Worm (Caenorhabditis elegans): ENCODE results near the gene fbxa-102.

The fbxa-102 gene

DNA sequence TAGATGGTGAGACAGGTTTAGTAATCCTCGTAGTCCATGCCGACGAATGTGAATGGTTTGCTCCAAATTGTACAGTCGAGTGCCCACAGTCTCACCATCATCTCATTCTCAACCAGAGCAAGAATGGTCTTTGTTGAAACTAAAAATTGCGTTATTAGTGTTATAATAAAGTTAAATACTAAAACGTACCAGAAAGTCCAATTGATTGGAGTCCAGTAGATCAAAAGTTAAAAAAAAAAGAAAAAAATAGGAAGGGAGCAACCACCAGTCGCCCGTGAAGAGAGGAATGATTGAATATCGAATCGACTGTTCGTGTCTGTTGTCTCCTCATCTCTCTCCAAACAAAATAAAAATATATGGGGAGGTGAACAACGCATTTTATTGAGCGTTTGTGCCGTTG is 36.9 kb upstream of the fbxa-102 start, which contains the start of gene C18D4.12:
Gene C18D4.12 (minus strand): TSS at position 101 of the 400 bp plus-strand sequence.
- TF ChIP-seq madf-8 (GFP tag; conservative IDR thresholded peaks at IDR 0.05) (no peak), rec-8 (tag; optimal IDR thresholded peaks at IDR 0.05) (no peak), zim-3 (tag; optimal IDR thresholded peaks at IDR 0.05) (no peak), sea-2 (GFP tag; IDR thresholded peaks at IDR 0.05) (no peak), attf-6 (GFP tag; IDR thresholded peaks at IDR 0.05) (no peak), hsf-1 (GFP tag; IDR thresholded peaks at IDR 0.05) (no peak), B0019.2 (GFP tag; conservative IDR thresholded peaks at IDR 0.05) (no peak), hmg-20 (GFP tag; IDR thresholded peaks at IDR 0.05) (no peak), ceh-58 (GFP tag; IDR thresholded peaks at IDR 0.05) (no peak), cebp-1 (GFP tag; IDR thresholded peaks at IDR 0.05) (no peak), cebp-1 (tag; optimal IDR thresholded peaks at IDR 0.05) (no peak), nfya-2 (GFP tag; IDR thresholded peaks at IDR 0.05) (no peak), ceh-100 (GFP tag; IDR thresholded peaks at IDR 0.05) (no peak), C06A6.2 (GFP tag; conservative IDR thresholded peaks at IDR 0.05) (no peak)

DNA sequence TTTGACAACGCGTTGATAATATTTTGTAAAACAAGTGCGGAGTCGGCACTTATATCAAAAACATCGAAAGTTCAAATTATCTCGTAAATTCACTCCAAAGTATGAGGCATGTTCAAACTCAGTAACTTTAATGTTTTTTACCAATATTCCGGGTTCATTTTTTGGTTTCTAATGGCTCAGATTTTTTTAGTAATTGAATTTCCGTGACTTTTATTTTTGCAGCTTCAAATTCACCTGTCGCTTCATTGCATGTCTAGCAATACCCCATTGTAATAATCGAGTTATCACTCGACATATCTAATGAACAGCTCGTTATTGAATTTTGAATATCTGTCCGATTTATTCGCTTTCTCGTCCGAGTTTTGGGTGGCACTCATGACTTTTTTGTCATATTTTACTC is 34.1 kb upstream of the fbxa-102 start, which contains the start of gene srz-90:
Gene srz-90 (plus strand): TSS at position 301 of the 400 bp plus-strand sequence.
- TF ChIP-seq ztf-22 (GFP tag; optimal IDR thresholded peaks at IDR 0.05) (no peak), ZK185.1 (tag; optimal IDR thresholded peaks at IDR 0.05; ENCODE audit: poor library complexity, severe bottlenecking) (no peak), attf-3 (GFP tag; conservative IDR thresholded peaks at IDR 0.05) (no peak), nhr-179 (tag; optimal IDR thresholded peaks at IDR 0.05) (no peak), hmg-20 (GFP tag; IDR thresholded peaks at IDR 0.05) (no peak), nhr-120 (GFP tag; IDR thresholded peaks at IDR 0.05) (no peak), aptf-3 (GFP tag; IDR thresholded peaks at IDR 0.05) (no peak), dox-1 (GFP tag; IDR thresholded peaks at IDR 0.05) (no peak), Y67H2A.10 (GFP tag; conservative IDR thresholded peaks at IDR 0.05) (no peak), ceh-100 (GFP tag; IDR thresholded peaks at IDR 0.05) (no peak), K11D2.4 (GFP tag; IDR thresholded peaks at IDR 0.05) (no peak), tbx-9 (tag; optimal IDR thresholded peaks at IDR 0.05; ENCODE audit: borderline replicate concordance) (no peak), F57A8.1 (GFP tag; optimal IDR thresholded peaks at IDR 0.05) (no peak), C17E4.6 (GFP tag; IDR thresholded peaks at IDR 0.05) (no peak), lin-26 (GFP tag; IDR thresholded peaks at IDR 0.05) (no peak), K12H6.12 (tag; optimal IDR thresholded peaks at IDR 0.05) (no peak), Y95B8A.8 (GFP tag; IDR thresholded peaks at IDR 0.05) (no peak), madf-10 (tag; optimal IDR thresholded peaks at IDR 0.05) (no peak)

DNA sequence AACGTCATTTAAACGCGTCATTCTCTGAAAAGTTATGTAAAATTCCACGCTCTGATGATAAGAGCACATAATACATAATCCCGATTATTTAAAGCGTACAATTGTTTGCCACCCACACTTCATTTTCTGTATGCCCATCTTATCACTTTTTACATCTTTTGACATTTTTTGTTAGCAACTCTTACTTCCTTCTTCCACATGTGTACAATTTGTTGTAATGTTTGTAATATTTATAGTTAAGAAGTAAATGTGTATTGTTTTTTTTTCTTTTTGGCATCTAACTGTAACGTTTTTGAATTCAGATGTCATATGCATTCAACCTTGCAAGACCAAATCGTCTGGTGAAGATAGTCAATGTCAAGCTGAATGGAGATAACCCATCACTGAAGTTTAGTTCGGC is 27.1 kb upstream of the fbxa-102 start, which contains the start of gene fbxa-136:
Gene fbxa-136 (plus strand): TSS at position 301 of the 400 bp plus-strand sequence.
- TF ChIP-seq bed-1 (GFP tag; IDR thresholded peaks at IDR 0.05) (no peak), nhr-27 (tag; optimal IDR thresholded peaks at IDR 0.05) (no peak), rpc-1 (optimal IDR thresholded peaks at IDR 0.05) (no peak), rpc-1 (tag; optimal IDR thresholded peaks at IDR 0.05) (no peak), mes-4 (tag; optimal IDR thresholded peaks at IDR 0.05) (no peak), ztf-26 (tag; optimal IDR thresholded peaks at IDR 0.05) (no peak), F39B2.1 (GFP tag; IDR thresholded peaks at IDR 0.05) (no peak), Y79H2A.3 (GFP tag; conservative IDR thresholded peaks at IDR 0.05) (no peak), B0019.2 (GFP tag; conservative IDR thresholded peaks at IDR 0.05) (no peak), lin-26 (GFP tag; IDR thresholded peaks at IDR 0.05) (no peak), efl-1 (GFP tag; optimal IDR thresholded peaks at IDR 0.05) (no peak), let-526 (GFP tag; IDR thresholded peaks at IDR 0.05) (no peak)

Data from whole organism, young adult.